Fruit fly (Drosophila melanogaster) whole organism, prepupa: ENCODE data around the gene Nop56.
A peak's percentile ranks its signal among the peaks of the same experiment; 100 is the strongest.

Experiments
- CG10631 ChIP-seq: fragments of 200-800 bp; sonication (Bioruptor generic); optimal IDR thresholded peaks from 2 replicates; lab custom pipeline; 2016; ENCODE audit warnings: missing biosample characterization, missing genetic modification characterization
- CG15336 ChIP-seq: fragments of 200-800 bp; sonication (Bioruptor generic); IDR thresholded peaks from 2 replicates; pipeline ENCODE4 v1.3.6; 2022; ENCODE audit warnings: missing biosample characterization, missing genetic modification characterization
- CG1621 ChIP-seq: fragments of 200-800 bp; sonication (Bioruptor generic); optimal IDR thresholded peaks from 3 replicates; lab custom pipeline; 2018; ENCODE audit warnings: missing biosample characterization, mild to moderate bottlenecking, missing genetic modification characterization
- CG16779 ChIP-seq: fragments of 200-800 bp; sonication (Bioruptor generic); optimal IDR thresholded peaks from 3 replicates; lab custom pipeline; 2017; ENCODE audit warnings: missing biosample characterization, mild to moderate bottlenecking, missing genetic modification characterization
- CG6163 ChIP-seq: fragments of 200-800 bp; sonication (Bioruptor generic); IDR thresholded peaks from 3 replicates; pipeline ENCODE4 v1.3.6; 2022; ENCODE audit warnings: missing biosample characterization, missing genetic modification characterization
- CG8119 ChIP-seq: fragments of 200-800 bp; sonication (Bioruptor generic); IDR thresholded peaks from 3 replicates; pipeline ENCODE4 v1.3.6; 2022; ENCODE audit warnings: missing biosample characterization, missing genetic modification characterization
- Hr4 ChIP-seq: fragments of 200-800 bp; sonication (Bioruptor generic); optimal IDR thresholded peaks from 3 replicates; lab custom pipeline; 2016; ENCODE audit warnings: missing biosample characterization, missing genetic modification characterization
- Met ChIP-seq: fragments of 200-800 bp; sonication (Bioruptor generic); optimal IDR thresholded peaks from 3 replicates; lab custom pipeline; 2016; ENCODE audit warnings: missing biosample characterization, missing genetic modification characterization
- Sox102F ChIP-seq: fragments of 200-800 bp; sonication (Bioruptor generic); optimal IDR thresholded peaks from 2 replicates; lab custom pipeline; 2016; ENCODE audit warnings: missing biosample characterization, mild to moderate bottlenecking, missing genetic modification characterization
- eg ChIP-seq: fragments of 200-800 bp; sonication (Bioruptor generic); IDR thresholded peaks from 3 replicates; pipeline ENCODE4 v1.3.6; 2022; ENCODE audit warnings: missing biosample characterization, missing genetic modification characterization
- pdm3 ChIP-seq: fragments of 200-800 bp; sonication (Bioruptor generic); optimal IDR thresholded peaks from 3 replicates; lab custom pipeline; 2016; ENCODE audit warnings: missing biosample characterization, missing genetic modification characterization
- ss ChIP-seq, 2 experiments: fragments of 200-800 bp; sonication (Bioruptor generic); optimal IDR thresholded peaks; 2 replicates in 1 of 2; 3 replicates in 1 of 2; lab custom pipeline; 2017 to 2018; ENCODE audit warnings: mild to moderate bottlenecking in 2 of 2, missing biosample characterization in 2 of 2, missing genetic modification characterization in 2 of 2, moderate library complexity in 1 of 2
- vri ChIP-seq: fragments of 200-800 bp; sonication (Bioruptor generic); optimal IDR thresholded peaks from 3 replicates; lab custom pipeline; 2016; ENCODE audit warnings: missing biosample characterization, mild to moderate bottlenecking, missing genetic modification characterization

dm6 chr3R:22447874-22448254, 27.0 kb upstream of the Nop56 start, which contains the start of gene CG34376:
- TF ChIP-seq eg (GFP tag; lab: Robert Waterston, UW) (peak; percentile 83), CG16779 (no peak), vri (GFP tag; lab: Kevin White, UChicago) (peak; percentile 18), CG6163 (GFP tag; lab: Robert Waterston, UW) (peak; percentile 74), pdm3 (GFP tag; lab: Kevin White, UChicago) (no peak), CG15336 (GFP tag; lab: Robert Waterston, UW) (no peak), Met (GFP tag; lab: Kevin White, UChicago) (peak; percentile 5), Sox102F (GFP tag; lab: Kevin White, UChicago) (no peak), CG10631 (peak; percentile 25), ss (GFP tag; optimal IDR thresholded peaks at IDR 0.05; lab: Kevin White, UChicago) (no peak), CG1621 (peak; percentile 94), Hr4 (GFP tag; lab: Kevin White, UChicago) (no peak), CG8119 (GFP tag; lab: Robert Waterston, UW) (peak; percentile 73; the same call in 1 of the 3 replicates)
